Worm (Caenorhabditis elegans): ENCODE results near the gene pxd-1.
A peak's percentile ranks its signal among the peaks of the same experiment; 100 is the strongest.

The pxd-1 gene

ce11 chrIII:3976291-3976690 is 29.7 kb upstream of the pxd-1 start, which contains the start of gene msi-1 (continued):
- no peak for TF ChIP-seq akir-1 (GFP tag; optimal IDR thresholded peaks at IDR 0.05)

ce11 chrIII:3976992-3977391 is 28.9 kb upstream of the pxd-1 start:
- peak; percentile 10 for TF ChIP-seq nhr-80 (tag; optimal IDR thresholded peaks at IDR 0.05)
- no peak for TF ChIP-seq cebp-1 (GFP tag; IDR thresholded peaks at IDR 0.05)
- TF ChIP-seq cebp-1 (tag; optimal IDR thresholded peaks at IDR 0.05) = peak; percentile 45
- peak; percentile 26 for TF ChIP-seq attf-5 (GFP tag; optimal IDR thresholded peaks at IDR 0.05)
- no peak for TF ChIP-seq efl-1 (GFP tag; optimal IDR thresholded peaks at IDR 0.05)
- no peak for TF ChIP-seq ets-4 (GFP tag; optimal IDR thresholded peaks at IDR 0.05)
- TF ChIP-seq lag-1 (GFP tag; IDR thresholded peaks at IDR 0.05) = no peak
- TF ChIP-seq egrh-3 (GFP tag; IDR thresholded peaks at IDR 0.05) = peak; percentile 58; the same call in 1 of the 2 replicates

- TF ChIP-seq F10E7.11 (tag; optimal IDR thresholded peaks at IDR 0.05) (no peak), madf-8 (GFP tag; conservative IDR thresholded peaks at IDR 0.05) (no peak), F49E8.2 (tag; optimal IDR thresholded peaks at IDR 0.05; ENCODE audit: insufficient read depth) (no peak), lin-54 (GFP tag; optimal IDR thresholded peaks at IDR 0.05) (no peak), chd-7 (tag; optimal IDR thresholded peaks at IDR 0.05) (no peak), tlf-1 (GFP tag; optimal IDR thresholded peaks at IDR 0.05) (no peak), F37B4.10 (GFP tag; IDR thresholded peaks at IDR 0.05) (no peak), pbrm-1 (GFP tag; IDR thresholded peaks at IDR 0.05) (no peak)
These were observed 27.5 kb upstream of the pxd-1 start for ce11 chrIII:3978438-3978837.

ce11 chrIII:3979980-3980631 is 25.8 kb upstream of the pxd-1 start:
- TF ChIP-seq K12H6.12 (tag; optimal IDR thresholded peaks at IDR 0.05) (peak; percentile 69), nhr-90 (tag; optimal IDR thresholded peaks at IDR 0.05) (no peak), attf-6 (GFP tag; IDR thresholded peaks at IDR 0.05) (no peak), ztf-25 (GFP tag; IDR thresholded peaks at IDR 0.05) (no peak), akir-1 (GFP tag; optimal IDR thresholded peaks at IDR 0.05) (no peak), snpc-3.4 (tag; optimal IDR thresholded peaks at IDR 0.05) (no peak), lin-54 (GFP tag; optimal IDR thresholded peaks at IDR 0.05) (peak; percentile 37), Y53F4B.3 (GFP tag; IDR thresholded peaks at IDR 0.05) (no peak), mcd-1 (GFP tag; IDR thresholded peaks at IDR 0.05) (no peak; the same call in 1 of the 2 replicates), hmg-1.2 (GFP tag; IDR thresholded peaks at IDR 0.05) (peak; percentile 83; the same call in 1 of the 2 replicates), pbrm-1 (GFP tag; IDR thresholded peaks at IDR 0.05) (0 out of 2 replicates have a peak, but pooled peaks have one; percentile 21), T07F8.4 (tag; optimal IDR thresholded peaks at IDR 0.05) (no peak), F10E7.11 (tag; optimal IDR thresholded peaks at IDR 0.05) (no peak), die-1 (tag; optimal IDR thresholded peaks at IDR 0.05) (no peak), hrde-1 (tag; optimal IDR thresholded peaks at IDR 0.05; ENCODE audit: borderline replicate concordance) (no peak), egrh-3 (GFP tag; IDR thresholded peaks at IDR 0.05) (no peak), tbx-9 (tag; optimal IDR thresholded peaks at IDR 0.05; ENCODE audit: borderline replicate concordance) (no peak), unc-130 (GFP tag; optimal IDR thresholded peaks at IDR 0.05) (no peak), C06A6.2 (GFP tag; conservative IDR thresholded peaks at IDR 0.05) (0 out of 2 replicates have a peak, but pooled peaks have one; percentile 47), rpc-1 (optimal IDR thresholded peaks at IDR 0.05) (no peak), rpc-1 (tag; optimal IDR thresholded peaks at IDR 0.05) (no peak), F57A8.1 (GFP tag; optimal IDR thresholded peaks at IDR 0.05) (no peak), ceh-100 (GFP tag; IDR thresholded peaks at IDR 0.05) (no peak), dpff-1 (tag; optimal IDR thresholded peaks at IDR 0.05) (no peak), hlh-26 (GFP tag; conservative IDR thresholded peaks at IDR 0.05) (no peak), mel-28 (tag; optimal IDR thresholded peaks at IDR 0.05; ENCODE audit: borderline replicate concordance) (no peak), ceh-58 (GFP tag; IDR thresholded peaks at IDR 0.05) (no peak), repo-1 (tag; optimal IDR thresholded peaks at IDR 0.05) (peak; percentile 57), efl-1 (GFP tag; optimal IDR thresholded peaks at IDR 0.05) (peak; percentile 5), T26A5.8 (tag; optimal IDR thresholded peaks at IDR 0.05) (no peak), ztf-28 (GFP tag; IDR thresholded peaks at IDR 0.05) (no peak), nhr-80 (tag; optimal IDR thresholded peaks at IDR 0.05) (peak; percentile 70), dox-1 (GFP tag; IDR thresholded peaks at IDR 0.05) (peak; percentile 75)
